Fruit fly (Drosophila melanogaster) whole organism, embryonic: ENCODE data around the gene CG13033.

Experiments used
- Adf1 ChIP-seq: fragments of 200-800 bp; sonication (Bioruptor generic); IDR thresholded peaks from 2 replicates; pipeline ENCODE4 v1.3.6; 2022; ENCODE audit warnings: missing biosample characterization, missing genetic modification characterization
- Atf3 ChIP-seq: fragments of 200-800 bp; sonication (Bioruptor generic); optimal IDR thresholded peaks from 3 replicates; lab custom pipeline; 2016; ENCODE audit warnings: missing biosample characterization, missing genetic modification characterization
- CG13424 ChIP-seq: fragments of 200-800 bp; sonication (Bioruptor generic); optimal IDR thresholded peaks from 2 replicates; lab custom pipeline; 2019; ENCODE audit warnings: missing biosample characterization, mild to moderate bottlenecking, missing genetic modification characterization, moderate library complexity
- CG9932 ChIP-seq: fragments of 200-800 bp; sonication (Bioruptor generic); IDR thresholded peaks from 2 replicates; pipeline ENCODE4 v1.3.6; 2022; ENCODE audit warnings: missing biosample characterization, missing genetic modification characterization
- H2.0 ChIP-seq: fragments of 200-800 bp; sonication (Bioruptor generic); IDR thresholded peaks from 2 replicates; pipeline ENCODE4 v1.3.6; 2022; ENCODE audit warnings: missing biosample characterization, missing genetic modification characterization
- pho ChIP-seq: fragments of 200-800 bp; sonication (Bioruptor generic); optimal IDR thresholded peaks from 2 replicates; lab custom pipeline; 2016; ENCODE audit warnings: missing biosample characterization, missing genetic modification characterization
- ro ChIP-seq: fragments of 200-800 bp; sonication (Bioruptor generic); IDR thresholded peaks from 2 replicates; pipeline ENCODE4 v1.3.6; 2022; ENCODE audit warnings: missing biosample characterization, missing genetic modification characterization

- no peak for TF ChIP-seq Adf1 (GFP tag; lab: Robert Waterston, UW)
- TF ChIP-seq CG13424 = peak; percentile 60
- peak; percentile 67 for TF ChIP-seq pho (GFP tag; lab: Kevin White, UChicago)
- no peak for TF ChIP-seq ro
- TF ChIP-seq H2.0 (GFP tag; lab: Robert Waterston, UW) = peak; percentile 52
- TF ChIP-seq CG9932 (GFP tag; lab: Robert Waterston, UW) = peak; percentile 87
- TF ChIP-seq Atf3 = peak; percentile 32
Measured at dm6 chr3L:16587994-16588622, 42.7 kb upstream of the CG13033 start.
